Worm (Caenorhabditis elegans): ENCODE results near the gene ZK1236.9.
A peak's percentile ranks its signal among the peaks of the same experiment; 100 is the strongest.

The ZK1236.9 gene

ce11 chrIII:8400478-8400877 is 34.5 kb downstream of the ZK1236.9 start:
- TF ChIP-seq pqm-1 (tag; optimal IDR thresholded peaks at IDR 0.05) (peak; percentile 94), nhr-76 (tag; optimal IDR thresholded peaks at IDR 0.05) (no peak), egl-27 (tag; optimal IDR thresholded peaks at IDR 0.05) (no peak), skn-1 (tag; optimal IDR thresholded peaks at IDR 0.05) (peak; percentile 13), elt-2 (tag; optimal IDR thresholded peaks at IDR 0.05) (peak; percentile 95), nfya-1 (tag; optimal IDR thresholded peaks at IDR 0.05; ENCODE audit: insufficient read depth) (peak; percentile 5), jun-1 (tag; optimal IDR thresholded peaks at IDR 0.05) (peak; percentile 60), mml-1 (tag; optimal IDR thresholded peaks at IDR 0.05) (no peak), nhr-43 (tag; optimal IDR thresholded peaks at IDR 0.05; ENCODE audit: poor library complexity, severe bottlenecking) (no peak), pha-4 (tag; optimal IDR thresholded peaks at IDR 0.05) (peak; percentile 53)

- no peak for TF ChIP-seq mdl-1 (tag; optimal IDR thresholded peaks at IDR 0.05)
Measured at ce11 chrIII:8398411-8398810, 36.6 kb downstream of the ZK1236.9 start, which contains the start of gene ZK353.2. TSS of gene ZK353.2 (plus strand) at chrIII:8398711.

- TF ChIP-seq nhr-25 (tag; optimal IDR thresholded peaks at IDR 0.05): no peak
- no peak for TF ChIP-seq mdl-1 (tag; optimal IDR thresholded peaks at IDR 0.05)
- no peak for TF ChIP-seq ama-1 (optimal IDR thresholded peaks at IDR 0.05)
- no peak for TF ChIP-seq ceh-9 (tag; optimal IDR thresholded peaks at IDR 0.05)
- no peak for TF ChIP-seq nhr-12 (tag; optimal IDR thresholded peaks at IDR 0.05)
- TF ChIP-seq nfya-1 (tag; optimal IDR thresholded peaks at IDR 0.05; ENCODE audit: insufficient read depth): no peak
- no peak for TF ChIP-seq unc-62 (GFP tag; optimal IDR thresholded peaks at IDR 0.05)
- no peak for TF ChIP-seq elt-2 (tag; optimal IDR thresholded peaks at IDR 0.05)
- TF ChIP-seq ztf-11 (tag; optimal IDR thresholded peaks at IDR 0.05): no peak
- no peak for TF ChIP-seq lsy-12 (tag; optimal IDR thresholded peaks at IDR 0.05)
- TF ChIP-seq ZK546.5 (tag; optimal IDR thresholded peaks at IDR 0.05): no peak
- no peak for TF ChIP-seq skn-1 (tag; optimal IDR thresholded peaks at IDR 0.05)
- no peak for TF ChIP-seq snpc-4 (tag; optimal IDR thresholded peaks at IDR 0.05)
- TF ChIP-seq nhr-77 (tag; optimal IDR thresholded peaks at IDR 0.05): no peak
- TF ChIP-seq lin-39 (tag; optimal IDR thresholded peaks at IDR 0.05): no peak
- TF ChIP-seq zag-1 (tag; optimal IDR thresholded peaks at IDR 0.05): no peak
- no peak for TF ChIP-seq ceh-28 (tag; optimal IDR thresholded peaks at IDR 0.05)
- no peak for TF ChIP-seq egl-5 (tag; optimal IDR thresholded peaks at IDR 0.05)
- TF ChIP-seq hmg-11 (tag; optimal IDR thresholded peaks at IDR 0.05): no peak
Measured at ce11 chrIII:8395685-8396084, 39.3 kb downstream of the ZK1236.9 start, which contains the start of gene ZK353.3. TSS of gene ZK353.3 (plus strand) at chrIII:8395985.

- TF ChIP-seq lin-39 (tag; optimal IDR thresholded peaks at IDR 0.05) (peak; percentile 10), nhr-76 (tag; optimal IDR thresholded peaks at IDR 0.05) (no peak), ZK546.5 (tag; optimal IDR thresholded peaks at IDR 0.05) (no peak), lsy-12 (tag; optimal IDR thresholded peaks at IDR 0.05) (no peak), nhr-67 (tag; optimal IDR thresholded peaks at IDR 0.05) (no peak), skn-1 (tag; optimal IDR thresholded peaks at IDR 0.05) (peak; percentile 39), egl-27 (tag; optimal IDR thresholded peaks at IDR 0.05) (no peak), fos-1 (tag; optimal IDR thresholded peaks at IDR 0.05) (no peak), eor-1 (tag; optimal IDR thresholded peaks at IDR 0.05) (no peak), nhr-28 (tag; optimal IDR thresholded peaks at IDR 0.05) (no peak), ceh-16 (tag; optimal IDR thresholded peaks at IDR 0.05) (no peak), nhr-25 (tag; optimal IDR thresholded peaks at IDR 0.05) (no peak), snpc-4 (tag; optimal IDR thresholded peaks at IDR 0.05) (no peak), hmg-11 (tag; optimal IDR thresholded peaks at IDR 0.05) (no peak), elt-3 (tag; optimal IDR thresholded peaks at IDR 0.05) (no peak), R02D3.7 (tag; optimal IDR thresholded peaks at IDR 0.05) (no peak), nhr-43 (tag; optimal IDR thresholded peaks at IDR 0.05; ENCODE audit: poor library complexity, severe bottlenecking) (no peak), lin-15B (tag; optimal IDR thresholded peaks at IDR 0.05) (peak; percentile 7), jun-1 (tag; optimal IDR thresholded peaks at IDR 0.05) (no peak), nhr-11 (tag; optimal IDR thresholded peaks at IDR 0.05) (no peak)
Measured at ce11 chrIII:8394374-8395302, 40.3 kb downstream of the ZK1236.9 start, which contains the start of gene ZK353.10. TSS of gene ZK353.10 (minus strand) at chrIII:8394424.
